Fruit fly (Drosophila melanogaster) whole organism, embryonic: ENCODE measurements around the gene Arp8.

Source experiments
- Aef1 ChIP-seq: fragments of 200-800 bp; sonication (Bioruptor generic); IDR thresholded peaks from 3 replicates; pipeline ENCODE4 v1.3.6; 2022; ENCODE audit warnings: missing biosample characterization, missing genetic modification characterization
- B-H1 ChIP-seq: fragments of 200-800 bp; sonication (Bioruptor generic); IDR thresholded peaks from 3 replicates; pipeline ENCODE4 v1.3.6; 2022; ENCODE audit warnings: missing biosample characterization, missing genetic modification characterization
- BEAF-32 ChIP-seq: fragments of 200-800 bp; sonication (Bioruptor generic); optimal IDR thresholded peaks from 3 replicates; lab custom pipeline; 2017; ENCODE audit warnings: missing biosample characterization, missing genetic modification characterization, mild to moderate bottlenecking, moderate library complexity, missing genetic modification reagents
- CG1647 ChIP-seq: fragments of 200-800 bp; sonication (Bioruptor generic); optimal IDR thresholded peaks from 3 replicates; lab custom pipeline; 2016; ENCODE audit warnings: missing biosample characterization, missing genetic modification characterization
- CG16813 ChIP-seq: fragments of 200-800 bp; sonication (Bioruptor generic); IDR thresholded peaks from 3 replicates; pipeline ENCODE4 v1.3.6; 2022; ENCODE audit warnings: missing biosample characterization, missing genetic modification characterization; ENCODE audit not compliant: partially characterized antibody
- CG17361 ChIP-seq: fragments of 200-800 bp; sonication (Bioruptor generic); IDR thresholded peaks from 3 replicates; pipeline ENCODE4 v1.3.6; 2022; ENCODE audit warnings: missing biosample characterization, missing genetic modification characterization
- CG17568 ChIP-seq: fragments of 200-800 bp; sonication (Bioruptor generic); optimal IDR thresholded peaks from 2 replicates; lab custom pipeline; 2018; ENCODE audit warnings: missing biosample characterization, mild to moderate bottlenecking, missing genetic modification characterization, moderate library complexity
- CG1832 ChIP-seq: fragments of 200-800 bp; sonication (Bioruptor generic); optimal IDR thresholded peaks from 2 replicates; lab custom pipeline; 2017; ENCODE audit warnings: missing biosample characterization, mild to moderate bottlenecking, missing genetic modification characterization, inconsistent platforms
- CG2678 ChIP-seq: fragments of 200-800 bp; sonication (Bioruptor generic); optimal IDR thresholded peaks from 3 replicates; lab custom pipeline; 2019; ENCODE audit warnings: missing biosample characterization, mild to moderate bottlenecking, missing genetic modification characterization, moderate library complexity
- CG3065 ChIP-seq: fragments of 200-800 bp; sonication (Bioruptor generic); optimal IDR thresholded peaks from 2 replicates; lab custom pipeline; 2016; ENCODE audit warnings: missing biosample characterization, missing genetic modification characterization
- CG31224 ChIP-seq: fragments of 200-800 bp; sonication (Bioruptor generic); IDR thresholded peaks from 2 replicates; pipeline ENCODE4 v1.3.6; 2022; ENCODE audit warnings: missing biosample characterization, missing genetic modification characterization
- CG34422 ChIP-seq: fragments of 200-800 bp; sonication (Bioruptor generic); IDR thresholded peaks from 3 replicates; pipeline ENCODE4 v1.3.6; 2022; ENCODE audit warnings: missing biosample characterization, missing genetic modification characterization
- CG3847 ChIP-seq: fragments of 200-800 bp; sonication (Bioruptor generic); IDR thresholded peaks from 2 replicates; pipeline ENCODE4 v1.3.6; 2022; ENCODE audit warnings: missing biosample characterization, missing genetic modification characterization
- CG4730 ChIP-seq: fragments of 200-800 bp; sonication (Bioruptor generic); IDR thresholded peaks from 2 replicates; pipeline ENCODE4 v1.3.6; 2022; ENCODE audit warnings: missing biosample characterization, missing genetic modification characterization
- CG6654 ChIP-seq: fragments of 200-800 bp; sonication (Bioruptor generic); optimal IDR thresholded peaks from 2 replicates; lab custom pipeline; 2017; ENCODE audit warnings: missing biosample characterization, mild to moderate bottlenecking, missing genetic modification characterization
- CG6765 ChIP-seq: fragments of 200-800 bp; sonication (Bioruptor generic); optimal IDR thresholded peaks from 3 replicates; lab custom pipeline; 2017; ENCODE audit warnings: missing biosample characterization, mild to moderate bottlenecking, missing genetic modification characterization
- CG6813 ChIP-seq: fragments of 200-800 bp; sonication (Bioruptor generic); optimal IDR thresholded peaks from 2 replicates; lab custom pipeline; 2017; ENCODE audit warnings: missing biosample characterization, missing genetic modification characterization, mild to moderate bottlenecking, moderate library complexity, missing genetic modification reagents
- CG7271 ChIP-seq: fragments of 200-800 bp; sonication (Bioruptor generic); optimal IDR thresholded peaks from 2 replicates; lab custom pipeline; 2018; ENCODE audit warnings: missing biosample characterization, mild to moderate bottlenecking, missing genetic modification characterization, moderate library complexity
- CG7357 ChIP-seq: fragments of 200-800 bp; sonication (Bioruptor generic); IDR thresholded peaks from 3 replicates; pipeline ENCODE4 v1.3.6; 2022; ENCODE audit warnings: missing biosample characterization, missing genetic modification characterization
- CG9437 ChIP-seq: fragments of 200-800 bp; sonication (Bioruptor generic); optimal IDR thresholded peaks from 2 replicates; lab custom pipeline; 2018; ENCODE audit warnings: missing biosample characterization, mild to moderate bottlenecking, missing genetic modification characterization
- CG9797 ChIP-seq: fragments of 200-800 bp; sonication (Bioruptor generic); optimal IDR thresholded peaks from 3 replicates; lab custom pipeline; 2018; ENCODE audit warnings: missing biosample characterization, mild to moderate bottlenecking, missing genetic modification characterization
- CG9932 ChIP-seq: fragments of 200-800 bp; sonication (Bioruptor generic); IDR thresholded peaks from 2 replicates; pipeline ENCODE4 v1.3.6; 2022; ENCODE audit warnings: missing biosample characterization, missing genetic modification characterization
- Chrac-16 ChIP-seq: fragments of 200-800 bp; sonication (Bioruptor generic); optimal IDR thresholded peaks from 3 replicates; lab custom pipeline; 2016; ENCODE audit warnings: missing biosample characterization, missing genetic modification characterization
- Eip74EF ChIP-seq, 2 experiments: fragments of 200-800 bp in 1 of 2; fragments of >200 bp in 1 of 2; sonication (Bioruptor generic) in 1 of 2; optimal IDR thresholded peaks; 2 replicates each; lab custom pipeline; 2017 to 2019; ENCODE audit warnings: missing biosample characterization in 2 of 2, missing genetic modification characterization in 2 of 2, mild to moderate bottlenecking in 1 of 2, moderate library complexity in 1 of 2
- HLH4C ChIP-seq: fragments of 200-800 bp; sonication (Bioruptor generic); IDR thresholded peaks from 3 replicates; pipeline ENCODE4 v1.3.6; 2022; ENCODE audit warnings: missing biosample characterization, missing genetic modification characterization; ENCODE audit not compliant: partially characterized antibody
- HLHmδ ChIP-seq: fragments of 200-800 bp; sonication (Bioruptor generic); optimal IDR thresholded peaks from 2 replicates; lab custom pipeline; 2018; ENCODE audit warnings: missing biosample characterization, mild to moderate bottlenecking, missing genetic modification characterization, moderate library complexity
- Hand ChIP-seq: fragments of 200-800 bp; sonication (Bioruptor generic); optimal IDR thresholded peaks from 2 replicates; lab custom pipeline; 2017; ENCODE audit warnings: mild to moderate bottlenecking, missing biosample characterization, missing genetic modification reagents, missing genetic modification characterization
- Hmx ChIP-seq: fragments of 200-800 bp; sonication (Bioruptor generic); optimal IDR thresholded peaks from 2 replicates; lab custom pipeline; 2016; ENCODE audit warnings: missing biosample characterization, missing genetic modification characterization
- NK7.1 ChIP-seq: fragments of 200-800 bp; sonication (Bioruptor generic); optimal IDR thresholded peaks from 3 replicates; lab custom pipeline; 2016; ENCODE audit warnings: missing biosample characterization, missing genetic modification characterization
- Sox102F ChIP-seq: fragments of 200-800 bp; sonication (Bioruptor generic); optimal IDR thresholded peaks from 2 replicates; lab custom pipeline; 2018; ENCODE audit warnings: missing biosample characterization, mild to moderate bottlenecking, missing genetic modification characterization, moderate library complexity
- Vsx1 ChIP-seq: fragments of 200-800 bp; sonication (Bioruptor generic); optimal IDR thresholded peaks from 2 replicates; lab custom pipeline; 2017; ENCODE audit warnings: missing biosample characterization, mild to moderate bottlenecking, missing genetic modification characterization, missing genetic modification reagents
- bbx ChIP-seq: fragments of 200-800 bp; sonication (Bioruptor generic); IDR thresholded peaks from 2 replicates; pipeline ENCODE4 v1.3.6; 2022; ENCODE audit warnings: missing biosample characterization, missing genetic modification characterization; ENCODE audit not compliant: partially characterized antibody
- bowl ChIP-seq: fragments of 200-800 bp; sonication (Bioruptor generic); IDR thresholded peaks from 2 replicates; pipeline ENCODE4 v1.3.6; 2022; ENCODE audit warnings: missing biosample characterization, missing genetic modification characterization
- btn ChIP-seq: fragments of 200-800 bp; sonication (Bioruptor generic); optimal IDR thresholded peaks from 2 replicates; lab custom pipeline; 2016; ENCODE audit warnings: missing biosample characterization, missing genetic modification characterization
- da ChIP-seq: fragments of 200-800 bp; sonication (Bioruptor generic); optimal IDR thresholded peaks from 2 replicates; lab custom pipeline; 2016; ENCODE audit warnings: missing biosample characterization, missing genetic modification characterization
- dysf ChIP-seq: fragments of 200-800 bp; sonication (Bioruptor generic); IDR thresholded peaks from 3 replicates; pipeline ENCODE4 v1.3.6; 2022; ENCODE audit warnings: missing biosample characterization, missing genetic modification characterization
- ewg ChIP-seq: fragments of 200-800 bp; sonication (Bioruptor generic); optimal IDR thresholded peaks from 3 replicates; lab custom pipeline; 2017; ENCODE audit warnings: mild to moderate bottlenecking, missing biosample characterization, missing genetic modification reagents, missing genetic modification characterization
- fd102C ChIP-seq: fragments of 200-800 bp; sonication (Bioruptor generic); optimal IDR thresholded peaks from 2 replicates; lab custom pipeline; 2018; ENCODE audit warnings: missing biosample characterization, mild to moderate bottlenecking, missing genetic modification characterization, moderate library complexity
- grau ChIP-seq: fragments of 200-800 bp; optimal IDR thresholded peaks from 3 replicates; lab custom pipeline; 2019; ENCODE audit warnings: missing biosample characterization, mild to moderate bottlenecking, missing genetic modification characterization, moderate library complexity
- gsb-n ChIP-seq: fragments of 200-800 bp; sonication (Bioruptor generic); optimal IDR thresholded peaks from 3 replicates; lab custom pipeline; 2018; ENCODE audit warnings: missing biosample characterization, mild to moderate bottlenecking, missing genetic modification characterization
- h ChIP-seq: fragments of >200 bp; optimal IDR thresholded peaks from 2 replicates; lab custom pipeline; 2017
- jigr1 ChIP-seq: fragments of 200-800 bp; sonication (Bioruptor generic); IDR thresholded peaks from 3 replicates; pipeline ENCODE4 v1.3.6; 2022; ENCODE audit warnings: missing biosample characterization, missing genetic modification characterization
- kni ChIP-seq: fragments of 200-800 bp; sonication (Bioruptor generic); optimal IDR thresholded peaks from 3 replicates; lab custom pipeline; 2017; ENCODE audit warnings: mild to moderate bottlenecking, missing biosample characterization, missing genetic modification reagents, missing genetic modification characterization
- nerfin-1 ChIP-seq: fragments of 200-800 bp; sonication (Bioruptor generic); optimal IDR thresholded peaks from 3 replicates; lab custom pipeline; 2019; ENCODE audit warnings: missing biosample characterization, mild to moderate bottlenecking, missing genetic modification characterization, moderate library complexity
- pho ChIP-seq: fragments of 200-800 bp; sonication (Bioruptor generic); optimal IDR thresholded peaks from 2 replicates; lab custom pipeline; 2016; ENCODE audit warnings: missing biosample characterization, missing genetic modification characterization
- phol ChIP-seq: fragments of 200-800 bp; sonication (Bioruptor generic); optimal IDR thresholded peaks from 3 replicates; lab custom pipeline; 2018; ENCODE audit warnings: missing biosample characterization, mild to moderate bottlenecking, missing genetic modification characterization, moderate library complexity
- pum ChIP-seq: fragments of 200-800 bp; sonication (Bioruptor generic); optimal IDR thresholded peaks from 2 replicates; lab custom pipeline; 2016; ENCODE audit warnings: missing biosample characterization, missing genetic modification characterization
- ro ChIP-seq: fragments of 200-800 bp; sonication (Bioruptor generic); IDR thresholded peaks from 2 replicates; pipeline ENCODE4 v1.3.6; 2022; ENCODE audit warnings: missing biosample characterization, missing genetic modification characterization
- ssp ChIP-seq: fragments of 200-800 bp; sonication (Bioruptor generic); IDR thresholded peaks from 2 replicates; pipeline ENCODE4 v1.3.6; 2022; ENCODE audit warnings: missing biosample characterization, missing genetic modification characterization
- vfl ChIP-seq: fragments of 200-800 bp; sonication (Bioruptor generic); optimal IDR thresholded peaks from 2 replicates; lab custom pipeline; 2016; ENCODE audit warnings: missing biosample characterization, missing genetic modification characterization
- wdn ChIP-seq: fragments of 200-800 bp; sonication (Bioruptor generic); IDR thresholded peaks from 2 replicates; pipeline ENCODE4 v1.3.6; 2022; ENCODE audit warnings: missing biosample characterization, missing genetic modification characterization
- zfh1 ChIP-seq: fragments of 200-800 bp; sonication (Bioruptor generic); IDR thresholded peaks from 3 replicates; pipeline ENCODE4 v1.3.6; 2022; ENCODE audit warnings: missing biosample characterization, missing genetic modification characterization

The Arp8 gene

DNA sequence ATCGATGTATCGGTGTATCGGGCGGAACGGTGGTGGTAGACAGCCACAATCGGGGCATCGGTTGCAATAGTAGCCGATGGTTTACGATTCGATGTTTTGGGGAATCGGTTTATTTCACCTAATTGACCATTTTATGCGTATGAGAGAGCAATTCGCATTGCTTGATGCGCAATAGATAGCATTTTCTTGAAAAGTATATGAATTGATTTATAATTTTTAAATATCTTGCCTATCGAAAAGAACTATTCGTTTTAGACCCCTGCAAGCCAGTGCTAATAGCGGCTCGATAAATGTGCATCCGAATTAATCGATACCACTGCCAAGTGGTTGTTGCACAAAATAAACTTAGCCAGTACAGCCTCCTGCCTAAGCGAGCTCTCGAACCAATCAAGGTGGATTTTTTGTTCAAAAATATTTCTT, 26.6 kb upstream of the Arp8 start, which contains the start of gene mnb (continued):
- TF ChIP-seq CG9797 (GFP tag; lab: Kevin White, UChicago) (peak; percentile 58), gsb-n (tag; lab: Kevin White, UChicago) (no peak), vfl (GFP tag; lab: Kevin White, UChicago) (no peak), CG9437 (GFP tag; lab: Kevin White, UChicago) (no peak), ro (GFP tag; lab: Robert Waterston, UW) (no peak), BEAF-32 (peak; percentile 99), ewg (GFP tag; lab: Kevin White, UChicago) (peak; percentile 16), CG6813 (GFP tag; lab: Kevin White, UChicago) (no peak), CG9932 (GFP tag; lab: Robert Waterston, UW) (peak; percentile 72), CG34422 (GFP tag; lab: Robert Waterston, UW) (no peak), kni (GFP tag; lab: Kevin White, UChicago) (no peak), Sox102F (no peak), nerfin-1 (tag; lab: Kevin White, UChicago) (no peak), Chrac-16 (GFP tag; lab: Kevin White, UChicago) (no peak), dysf (GFP tag; lab: Robert Waterston, UW) (no peak), CG1647 (GFP tag; lab: Kevin White, UChicago) (peak; percentile 9), CG1832 (GFP tag; lab: Kevin White, UChicago) (no peak), fd102C (GFP tag; lab: Kevin White, UChicago) (no peak), CG17568 (no peak), CG3847 (GFP tag; lab: Robert Waterston, UW) (peak; percentile 46; the same call in 1 of the 2 replicates), HLH4C (GFP tag; lab: Robert Waterston, UW) (peak; percentile 99), CG6654 (GFP tag; lab: Kevin White, UChicago) (no peak), CG7357 (GFP tag; lab: Robert Waterston, UW) (no peak), phol (tag; lab: Kevin White, UChicago) (peak; percentile 41), CG2678 (tag; lab: Kevin White, UChicago) (peak; percentile 19), CG16813 (GFP tag; lab: Robert Waterston, UW) (peak; percentile 99), CG7271 (tag; lab: Kevin White, UChicago) (no peak), CG6765 (GFP tag; lab: Kevin White, UChicago) (no peak), Aef1 (no peak), da (GFP tag; lab: Kevin White, UChicago) (no peak), jigr1 (GFP tag; lab: Robert Waterston, UW) (no peak), ssp (no peak), Eip74EF (GFP tag; optimal IDR thresholded peaks at IDR 0.05; lab: Kevin White, UChicago) (no peak), Vsx1 (GFP tag; lab: Kevin White, UChicago) (no peak), grau (tag; lab: Kevin White, UChicago) (peak; percentile 6), B-H1 (GFP tag; lab: Robert Waterston, UW) (no peak), NK7.1 (GFP tag; lab: Kevin White, UChicago) (no peak), CG31224 (no peak), bowl (GFP tag; lab: Robert Waterston, UW) (no peak), pum (GFP tag; lab: Kevin White, UChicago) (no peak), bbx (GFP tag; lab: Robert Waterston, UW) (peak; percentile 99), HLHmδ (no peak), Hand (no peak), Hmx (no peak), CG4730 (GFP tag; lab: Robert Waterston, UW) (no peak), zfh1 (no peak), h (lab: Kevin White, UChicago) (no peak), CG17361 (GFP tag; lab: Robert Waterston, UW) (no peak), pho (no peak), wdn (GFP tag; lab: Robert Waterston, UW) (no peak), btn (GFP tag; lab: Kevin White, UChicago) (no peak), CG3065 (GFP tag; lab: Kevin White, UChicago) (no peak)
